Fruit fly (Drosophila melanogaster): ENCODE data around the gene del.

The del gene

DNA sequence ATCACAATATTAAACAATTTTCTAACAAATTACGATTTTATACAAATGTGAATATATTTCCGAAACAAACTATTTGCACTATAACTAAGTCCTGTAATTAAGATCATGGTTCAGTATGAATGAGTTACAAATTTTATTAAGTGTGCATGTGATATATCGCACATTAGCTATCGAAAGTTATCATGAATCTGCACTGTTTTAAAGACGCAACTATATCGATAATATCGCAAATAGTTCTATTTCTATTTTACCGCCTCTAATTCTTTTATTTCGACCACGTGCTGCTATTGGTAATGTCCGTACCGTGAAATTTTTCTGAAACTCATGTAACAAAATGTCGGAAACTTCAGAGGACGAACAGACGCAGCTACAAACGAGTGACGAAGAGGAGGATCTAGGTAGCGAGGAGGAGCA lies 5.4 kb downstream of the del start, which contains the start of gene pths (continued):
- TF ChIP-seq Nf-YA (GFP tag; IDR thresholded peaks at IDR 0.05) (peak; percentile 37; the same call in 1 of the 2 replicates), CG10979 (tag; optimal IDR thresholded peaks at IDR 0.05) (no peak), eyg (GFP tag; optimal IDR thresholded peaks at IDR 0.05) (peak; percentile 18), sqz (GFP tag; optimal IDR thresholded peaks at IDR 0.05) (no peak), maf-S (GFP tag; optimal IDR thresholded peaks at IDR 0.05) (peak; percentile 50), Med (GFP tag) (peak; percentile 84), crol (GFP tag; IDR thresholded peaks at IDR 0.05) (no peak), ab (GFP tag; optimal IDR thresholded peaks at IDR 0.05) (no peak), kni (GFP tag; optimal IDR thresholded peaks at IDR 0.05) (no peak), CG42726 (GFP tag; IDR thresholded peaks at IDR 0.05; ENCODE audit: partially characterized antibody) (peak; percentile 83), CG16779 (GFP tag; IDR thresholded peaks at IDR 0.05) (no peak), CG32772 (GFP tag; IDR thresholded peaks at IDR 0.05) (no peak), ERR (GFP tag; optimal IDR thresholded peaks at IDR 0.05) (peak; percentile 40), CG4854 (GFP tag; optimal IDR thresholded peaks at IDR 0.05) (no peak), CG9797 (GFP tag; optimal IDR thresholded peaks at IDR 0.05) (peak; percentile 8), esg (GFP tag; conservative IDR thresholded peaks at IDR 0.05) (peak; percentile 14; the same call in 1 of the 2 replicates), Bgb (GFP tag; IDR thresholded peaks at IDR 0.05; ENCODE audit: partially characterized antibody) (peak; percentile 89), row (GFP tag; IDR thresholded peaks at IDR 0.05) (peak; percentile 92), sr (GFP tag; IDR thresholded peaks at IDR 0.05) (no peak), CG17328 (GFP tag; IDR thresholded peaks at IDR 0.05) (0 out of 2 replicates have a peak, but pooled peaks have one; percentile 28), CG9727 (GFP tag; optimal IDR thresholded peaks at IDR 0.05) (no peak), CG11085 (GFP tag; IDR thresholded peaks at IDR 0.05) (peak; percentile 58; the same call in 1 of the 2 replicates), lov (optimal IDR thresholded peaks at IDR 0.05) (no peak), lov (GFP tag; IDR thresholded peaks at IDR 0.05) (no peak), Mad (GFP tag; optimal IDR thresholded peaks at IDR 0.05) (no peak), CG3163 (GFP tag; optimal IDR thresholded peaks at IDR 0.05) (peak; percentile 3), Neu2 (GFP tag; optimal IDR thresholded peaks at IDR 0.05; ENCODE audit: borderline replicate concordance) (no peak), CG33557 (GFP tag; optimal IDR thresholded peaks at IDR 0.05) (no peak), CG8290 (GFP tag; optimal IDR thresholded peaks at IDR 0.05) (peak; percentile 45), CG8290 (tag; optimal IDR thresholded peaks at IDR 0.05) (peak in 1 of 2 experiments; percentile 84), CG12769 (tag; optimal IDR thresholded peaks at IDR 0.05) (peak; percentile 70), sc (optimal IDR thresholded peaks at IDR 0.05) (no peak), sc (GFP tag; optimal IDR thresholded peaks at IDR 0.05) (no peak), insv (GFP tag; optimal IDR thresholded peaks at IDR 0.05) (no peak), vvl (GFP tag; IDR thresholded peaks at IDR 0.05) (no peak; the same call in 1 of the 2 replicates), slou (GFP tag; optimal IDR thresholded peaks at IDR 0.05) (peak; percentile 60), twi (tag; optimal IDR thresholded peaks at IDR 0.05) (peak; percentile 17), CG31388 (GFP tag; optimal IDR thresholded peaks at IDR 0.05) (no peak), ftz-f1 (GFP tag; optimal IDR thresholded peaks at IDR 0.05) (no peak), CG10431 (GFP tag; optimal IDR thresholded peaks at IDR 0.05) (no peak), stwl (tag; optimal IDR thresholded peaks at IDR 0.05) (peak; percentile 64), CG7839 (tag; optimal IDR thresholded peaks at IDR 0.05) (no peak), CG14441 (GFP tag; IDR thresholded peaks at IDR 0.05) (peak; percentile 44; the same call in 1 of the 2 replicates), run (tag; optimal IDR thresholded peaks at IDR 0.05) (no peak), phol (tag; optimal IDR thresholded peaks at IDR 0.05) (peak; percentile 67), Doc3 (GFP tag; IDR thresholded peaks at IDR 0.05; ENCODE audit: partially characterized antibody) (peak; percentile 54; the same call in 2 of the 3 replicates), unpg (GFP tag; optimal IDR thresholded peaks at IDR 0.05) (no peak), Dek (tag; optimal IDR thresholded peaks at IDR 0.05) (no peak), gcm2 (GFP tag; optimal IDR thresholded peaks at IDR 0.05) (no peak), Dll (GFP tag; IDR thresholded peaks at IDR 0.05; ENCODE audit: partially characterized antibody) (peak; percentile 70; the same call in 3 of the 4 replicates), CG2199 (GFP tag; IDR thresholded peaks at IDR 0.05) (no peak), pita (GFP tag; optimal IDR thresholded peaks at IDR 0.05) (no peak)
